Fruit fly (Drosophila melanogaster) whole organism, pupa: ENCODE measurements around the gene ClpX.

Experiments used
- CG12605 ChIP-seq: fragments of 200-800 bp; sonication (Bioruptor generic); IDR thresholded peaks from 2 replicates; pipeline ENCODE4 v1.3.6; 2022; ENCODE audit warnings: missing biosample characterization, missing genetic modification characterization
- CG13204 ChIP-seq: fragments of 200-800 bp; sonication (Bioruptor generic); optimal IDR thresholded peaks from 2 replicates; lab custom pipeline; 2018; ENCODE audit warnings: missing biosample characterization, mild to moderate bottlenecking, missing genetic modification characterization, moderate library complexity
- CG14655 ChIP-seq: fragments of 200-800 bp; sonication (Bioruptor generic); optimal IDR thresholded peaks from 3 replicates; lab custom pipeline; 2017; ENCODE audit warnings: mild to moderate bottlenecking, missing biosample characterization, missing genetic modification reagents, missing genetic modification characterization
- CG15710 ChIP-seq: fragments of 200-800 bp; sonication (Bioruptor generic); optimal IDR thresholded peaks from 2 replicates; lab custom pipeline; 2018; ENCODE audit warnings: missing biosample characterization, mild to moderate bottlenecking, missing genetic modification characterization, moderate library complexity
- CG32121 ChIP-seq: fragments of 200-800 bp; sonication (Bioruptor generic); IDR thresholded peaks from 2 replicates; pipeline ENCODE4 v1.3.6; 2022; ENCODE audit warnings: missing biosample characterization, missing genetic modification characterization
- CG4496 ChIP-seq: fragments of 200-800 bp; sonication (Bioruptor generic); IDR thresholded peaks from 3 replicates; pipeline ENCODE4 v1.3.6; 2022; ENCODE audit warnings: missing biosample characterization, missing genetic modification characterization
- CG8159 ChIP-seq: fragments of 200-800 bp; sonication (Bioruptor generic); optimal IDR thresholded peaks from 3 replicates; lab custom pipeline; 2018; ENCODE audit warnings: missing biosample characterization, mild to moderate bottlenecking, missing genetic modification characterization, moderate library complexity
- CG8301 ChIP-seq: fragments of 200-800 bp; sonication (Bioruptor generic); optimal IDR thresholded peaks from 2 replicates; lab custom pipeline; 2018; ENCODE audit warnings: missing biosample characterization, mild to moderate bottlenecking, missing genetic modification characterization
- CG9948 ChIP-seq: fragments of 200-800 bp; sonication (Bioruptor generic); optimal IDR thresholded peaks from 2 replicates; lab custom pipeline; 2018; ENCODE audit warnings: missing biosample characterization, mild to moderate bottlenecking, missing genetic modification characterization, moderate library complexity
- EcR ChIP-seq: fragments of 200-800 bp; sonication (Bioruptor generic); optimal IDR thresholded peaks from 3 replicates; lab custom pipeline; 2019; ENCODE audit warnings: missing biosample characterization, missing genetic modification characterization, mild to moderate bottlenecking, moderate library complexity, missing genetic modification reagents
- Pif1A ChIP-seq: fragments of 200-800 bp; sonication (Bioruptor generic); optimal IDR thresholded peaks from 3 replicates; lab custom pipeline; 2016; ENCODE audit warnings: missing biosample characterization, missing genetic modification characterization
- Pif1B ChIP-seq: fragments of 200-800 bp; sonication (Bioruptor generic); optimal IDR thresholded peaks from 3 replicates; lab custom pipeline; 2016; ENCODE audit warnings: missing biosample characterization, missing genetic modification characterization
- Snoo ChIP-seq: fragments of 200-800 bp; sonication (Bioruptor generic); optimal IDR thresholded peaks from 3 replicates; lab custom pipeline; 2017; ENCODE audit warnings: missing biosample characterization, mild to moderate bottlenecking, missing genetic modification characterization, inconsistent platforms

The ClpX gene

DNA sequence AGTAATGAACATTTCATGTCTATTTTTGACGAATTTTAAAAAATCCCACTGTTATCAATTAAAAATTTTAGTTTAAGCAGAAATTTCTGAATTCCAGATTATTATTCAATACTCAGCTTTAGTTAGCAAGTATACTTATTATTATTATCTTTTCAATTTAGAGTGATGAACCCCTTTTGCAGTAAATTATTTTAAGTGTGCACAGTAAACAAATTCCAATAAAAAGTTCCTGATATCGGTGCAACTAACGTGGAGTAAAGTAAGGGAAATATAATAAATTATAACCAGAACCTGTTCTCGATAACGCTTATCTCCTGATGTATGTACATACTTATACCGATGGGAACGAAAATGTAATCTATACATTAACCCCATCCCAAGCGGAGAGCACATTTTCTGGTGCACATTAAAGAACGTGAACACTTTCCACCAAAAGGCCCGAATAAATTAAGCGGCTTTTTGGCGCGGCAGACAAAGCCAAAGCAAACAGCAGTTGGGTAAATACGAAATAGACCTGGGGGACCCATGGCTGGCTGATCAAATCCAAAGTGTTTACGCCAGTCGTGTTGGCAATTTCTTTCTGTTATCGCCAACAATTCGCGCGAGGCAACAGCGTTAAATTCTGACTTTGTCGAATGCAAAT, 45.4 kb downstream of the ClpX start:
- no peak for TF ChIP-seq CG13204 (GFP tag; lab: Kevin White, UChicago)
- TF ChIP-seq CG15710 (tag; lab: Kevin White, UChicago): no peak
- TF ChIP-seq CG12605: no peak
- TF ChIP-seq CG8301: no peak
- no peak for TF ChIP-seq EcR (GFP tag; lab: Kevin White, UChicago)
- TF ChIP-seq CG8159 (tag; lab: Kevin White, UChicago): no peak
- TF ChIP-seq CG9948: no peak
- no peak for TF ChIP-seq Pif1A (GFP tag; lab: Kevin White, UChicago)
- TF ChIP-seq Pif1B (GFP tag; lab: Kevin White, UChicago): no peak
- no peak for TF ChIP-seq CG32121 (GFP tag; lab: Robert Waterston, UW)
- TF ChIP-seq CG4496 (GFP tag; lab: Robert Waterston, UW): no peak
- no peak for TF ChIP-seq CG14655
- TF ChIP-seq, all 21 proteins: peak for 0

DNA sequence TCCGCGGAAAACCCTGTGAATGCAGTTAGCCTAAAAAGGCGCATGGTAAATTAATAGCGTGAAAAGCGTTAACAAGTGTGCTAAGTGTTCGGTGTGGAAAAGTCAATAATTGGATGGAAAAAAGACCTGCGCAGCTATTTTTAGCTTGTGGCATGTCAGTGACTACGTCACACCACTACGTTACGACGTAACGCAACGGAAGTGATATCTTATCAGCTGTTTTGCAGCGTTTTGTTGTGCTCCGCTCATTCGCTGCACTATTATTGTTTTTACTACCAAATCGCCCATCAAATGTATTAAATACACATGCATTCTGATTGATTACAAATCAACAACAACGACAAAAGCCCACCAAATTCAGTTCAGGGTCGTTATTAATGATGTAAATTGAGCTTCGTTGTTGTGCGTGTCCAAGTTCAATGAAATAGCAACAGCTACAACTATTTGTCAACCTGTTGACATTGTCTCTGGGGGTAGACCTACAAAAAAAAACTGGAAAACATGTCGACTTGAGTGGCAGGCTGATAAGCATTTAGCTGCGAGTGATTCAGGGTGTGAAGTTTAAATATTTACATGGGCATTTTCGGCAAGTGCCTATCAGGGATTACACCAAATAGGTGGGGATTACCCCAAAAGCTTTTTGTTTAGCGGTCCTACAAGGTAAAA, 55.8 kb downstream of the ClpX start:
- TF ChIP-seq Pif1B (GFP tag; lab: Kevin White, UChicago): no peak
- TF ChIP-seq CG4496 (GFP tag; lab: Robert Waterston, UW): no peak
- no peak for TF ChIP-seq Snoo (tag; lab: Kevin White, UChicago)
- no peak for TF ChIP-seq CG9948
- TF ChIP-seq CG12605: peak; percentile 27; the same call in 1 of the 2 replicates
